Fruit fly (Drosophila melanogaster) whole organism, embryonic: ENCODE measurements around the gene CG34398.

Experiments used
- ATbp ChIP-seq: fragments of 200-800 bp; sonication (Bioruptor generic); optimal IDR thresholded peaks from 2 replicates; lab custom pipeline; 2017; ENCODE audit warnings: missing biosample characterization, mild to moderate bottlenecking, missing genetic modification characterization, missing genetic modification reagents
- CG10959 ChIP-seq: fragments of 200-800 bp; sonication (Bioruptor generic); IDR thresholded peaks from 2 replicates; pipeline ENCODE4 v1.3.6; 2022; ENCODE audit warnings: missing biosample characterization, missing genetic modification characterization
- CG14667 ChIP-seq: fragments of 200-800 bp; sonication (Bioruptor generic); IDR thresholded peaks from 2 replicates; pipeline ENCODE4 v1.3.6; 2022; ENCODE audit warnings: missing biosample characterization, missing genetic modification characterization
- CG14860 ChIP-seq: fragments of 200-800 bp; sonication (Bioruptor generic); IDR thresholded peaks from 3 replicates; pipeline ENCODE4 v1.3.6; 2022; ENCODE audit warnings: missing biosample characterization, missing genetic modification characterization; ENCODE audit not compliant: partially characterized antibody
- CG14965 ChIP-seq: fragments of 200-800 bp; sonication (Bioruptor generic); optimal IDR thresholded peaks from 2 replicates; lab custom pipeline; 2016; ENCODE audit warnings: missing biosample characterization, missing genetic modification characterization, borderline replicate concordance
- CG15696 ChIP-seq: fragments of 200-800 bp; sonication (Bioruptor generic); optimal IDR thresholded peaks from 2 replicates; lab custom pipeline; 2019; ENCODE audit warnings: missing biosample characterization, mild to moderate bottlenecking, missing genetic modification characterization, moderate library complexity
- CG17612 ChIP-seq: fragments of 200-800 bp; sonication (Bioruptor generic); IDR thresholded peaks from 2 replicates; pipeline ENCODE4 v1.3.6; 2022; ENCODE audit warnings: missing biosample characterization, missing genetic modification characterization
- CG2116 ChIP-seq: fragments of 200-800 bp; sonication (Bioruptor generic); optimal IDR thresholded peaks from 3 replicates; lab custom pipeline; 2018; ENCODE audit warnings: missing biosample characterization, mild to moderate bottlenecking, missing genetic modification characterization
- CG30403 ChIP-seq: fragments of 200-800 bp; sonication (Bioruptor generic); optimal IDR thresholded peaks from 3 replicates; lab custom pipeline; 2016; ENCODE audit warnings: missing biosample characterization, missing genetic modification characterization
- CG33213 ChIP-seq: fragments of 200-800 bp; sonication (Bioruptor generic); optimal IDR thresholded peaks from 3 replicates; lab custom pipeline; 2016; ENCODE audit warnings: missing biosample characterization, missing genetic modification characterization
- CG4404 ChIP-seq: fragments of 200-800 bp; sonication (Bioruptor generic); IDR thresholded peaks from 2 replicates; pipeline ENCODE4 v1.3.6; 2022; ENCODE audit warnings: missing biosample characterization, missing genetic modification characterization
- CG4820 ChIP-seq: fragments of 200-800 bp; sonication (Bioruptor generic); optimal IDR thresholded peaks from 3 replicates; lab custom pipeline; 2016; ENCODE audit warnings: missing biosample characterization, missing genetic modification characterization
- CG6813 ChIP-seq: fragments of 200-800 bp; sonication (Bioruptor generic); optimal IDR thresholded peaks from 2 replicates; lab custom pipeline; 2017; ENCODE audit warnings: missing biosample characterization, missing genetic modification characterization, mild to moderate bottlenecking, moderate library complexity, missing genetic modification reagents
- CG7357 ChIP-seq: fragments of 200-800 bp; sonication (Bioruptor generic); IDR thresholded peaks from 3 replicates; pipeline ENCODE4 v1.3.6; 2022; ENCODE audit warnings: missing biosample characterization, missing genetic modification characterization
- CG7372 ChIP-seq: fragments of 200-800 bp; sonication (Bioruptor generic); IDR thresholded peaks from 2 replicates; pipeline ENCODE4 v1.3.6; 2022; ENCODE audit warnings: missing biosample characterization, missing genetic modification characterization
- CG8281 ChIP-seq: fragments of 200-800 bp; sonication (Bioruptor generic); optimal IDR thresholded peaks from 2 replicates; lab custom pipeline; 2018; ENCODE audit warnings: missing biosample characterization, mild to moderate bottlenecking, missing genetic modification characterization, moderate library complexity
- CG8290 ChIP-seq, 3 experiments: fragments of 200-800 bp; sonication (Bioruptor generic); optimal IDR thresholded peaks; 2 replicates each; lab custom pipeline; 2016 to 2019; ENCODE audit warnings: missing biosample characterization in 3 of 3, missing genetic modification characterization in 3 of 3, mild to moderate bottlenecking in 2 of 3, moderate library complexity in 1 of 3
- CG8478 ChIP-seq: fragments of >200 bp; optimal IDR thresholded peaks from 2 replicates; lab custom pipeline; 2018
- CG9876 ChIP-seq: fragments of 200-800 bp; sonication (Bioruptor generic); optimal IDR thresholded peaks from 2 replicates; lab custom pipeline; 2016; ENCODE audit warnings: missing biosample characterization, missing genetic modification characterization
- E2f1 ChIP-seq: fragments of 200-800 bp; sonication (Bioruptor generic); IDR thresholded peaks from 2 replicates; pipeline ENCODE4 v1.3.6; 2022; ENCODE audit warnings: missing biosample characterization, missing genetic modification characterization
- E2f2 ChIP-seq: fragments of 200-800 bp; sonication (Bioruptor generic); IDR thresholded peaks from 2 replicates; pipeline ENCODE4 v1.3.6; 2022; ENCODE audit warnings: missing biosample characterization, missing genetic modification characterization
- Ets97D ChIP-seq: fragments of 200-800 bp; sonication (Bioruptor generic); optimal IDR thresholded peaks from 3 replicates; lab custom pipeline; 2016; ENCODE audit warnings: missing biosample characterization, missing genetic modification characterization
- Fer1 ChIP-seq: fragments of 200-800 bp; sonication (Bioruptor generic); optimal IDR thresholded peaks from 2 replicates; lab custom pipeline; 2017; ENCODE audit warnings: missing biosample characterization, mild to moderate bottlenecking, missing genetic modification characterization
- Fer2 ChIP-seq: fragments of 200-800 bp; sonication (Bioruptor generic); optimal IDR thresholded peaks from 2 replicates; lab custom pipeline; 2018; ENCODE audit warnings: missing biosample characterization, mild to moderate bottlenecking, missing genetic modification characterization, moderate library complexity
- HLH54F ChIP-seq: fragments of 200-800 bp; sonication (Bioruptor generic); optimal IDR thresholded peaks from 3 replicates; lab custom pipeline; 2016; ENCODE audit warnings: missing biosample characterization, missing genetic modification characterization
- Hmx ChIP-seq: fragments of 200-800 bp; sonication (Bioruptor generic); optimal IDR thresholded peaks from 2 replicates; lab custom pipeline; 2016; ENCODE audit warnings: missing biosample characterization, missing genetic modification characterization
- Hr78 ChIP-seq, 2 experiments: fragments of 200-800 bp in 1 of 2; fragments of >200 bp in 1 of 2; sonication (Bioruptor generic) in 1 of 2; optimal IDR thresholded peaks; 2 replicates each; lab custom pipeline; 2017 to 2019; ENCODE audit warnings: missing biosample characterization in 2 of 2, missing genetic modification characterization in 2 of 2, mild to moderate bottlenecking in 1 of 2, moderate library complexity in 1 of 2
- MESR4 ChIP-seq: fragments of 200-800 bp; sonication (Bioruptor generic); optimal IDR thresholded peaks from 2 replicates; lab custom pipeline; 2018; ENCODE audit warnings: missing biosample characterization, mild to moderate bottlenecking, missing genetic modification characterization, moderate library complexity
- Nf-YA ChIP-seq: fragments of 200-800 bp; sonication (Bioruptor generic); IDR thresholded peaks from 2 replicates; pipeline ENCODE4 v1.3.6; 2022; ENCODE audit warnings: missing biosample characterization, missing genetic modification characterization
- Nf-YC ChIP-seq: fragments of 200-800 bp; optimal IDR thresholded peaks from 3 replicates; lab custom pipeline; 2019; ENCODE audit warnings: missing biosample characterization, mild to moderate bottlenecking, missing genetic modification characterization, moderate library complexity
- Six4 ChIP-seq: fragments of 200-800 bp; sonication (Bioruptor generic); optimal IDR thresholded peaks from 2 replicates; lab custom pipeline; 2016; ENCODE audit warnings: missing biosample characterization, missing genetic modification characterization
- Taf1 ChIP-seq: fragments of 200-800 bp; sonication (Bioruptor generic); IDR thresholded peaks from 2 replicates; pipeline ENCODE4 v1.3.6; 2022; ENCODE audit warnings: missing biosample characterization, missing genetic modification characterization
- cg ChIP-seq: fragments of 200-800 bp; sonication (Bioruptor generic); optimal IDR thresholded peaks from 3 replicates; lab custom pipeline; 2019; ENCODE audit warnings: missing biosample characterization, mild to moderate bottlenecking, missing genetic modification characterization, moderate library complexity
- chif ChIP-seq, 2 experiments: fragments of 200-800 bp; sonication (Bioruptor generic); optimal IDR thresholded peaks; 3 replicates each; lab custom pipeline; 2016; ENCODE audit warnings: missing biosample characterization in 2 of 2, missing genetic modification characterization in 2 of 2
- chm ChIP-seq: fragments of 200-800 bp; sonication (Bioruptor generic); IDR thresholded peaks from 2 replicates; pipeline ENCODE4 v1.3.6; 2022; ENCODE audit warnings: missing biosample characterization, missing genetic modification characterization
- en ChIP-seq: fragments of 200-800 bp; sonication (Bioruptor generic); optimal IDR thresholded peaks from 2 replicates; lab custom pipeline; 2016; ENCODE audit warnings: missing biosample characterization, missing genetic modification characterization
- eve ChIP-seq, 2 experiments: fragments of >200 bp; optimal IDR thresholded peaks; 2 replicates each; lab custom pipeline; 2017; ENCODE audit warnings: missing biosample characterization in 2 of 2, missing genetic modification characterization in 2 of 2
- exex ChIP-seq: fragments of 200-800 bp; sonication (Bioruptor generic); optimal IDR thresholded peaks from 4 replicates; lab custom pipeline; 2018; ENCODE audit warnings: missing biosample characterization, mild to moderate bottlenecking, missing genetic modification characterization, moderate library complexity
- gfzf ChIP-seq: fragments of 200-800 bp; sonication (Bioruptor generic); optimal IDR thresholded peaks from 2 replicates; lab custom pipeline; 2016; ENCODE audit warnings: missing biosample characterization, mild to moderate bottlenecking, missing genetic modification characterization, moderate library complexity
- grau ChIP-seq: fragments of 200-800 bp; optimal IDR thresholded peaks from 3 replicates; lab custom pipeline; 2019; ENCODE audit warnings: missing biosample characterization, mild to moderate bottlenecking, missing genetic modification characterization, moderate library complexity
- her ChIP-seq: fragments of 200-800 bp; sonication (Bioruptor generic); optimal IDR thresholded peaks from 2 replicates; lab custom pipeline; 2016; ENCODE audit warnings: missing biosample characterization, missing genetic modification characterization
- inv ChIP-seq: fragments of 200-800 bp; sonication (Bioruptor generic); IDR thresholded peaks from 2 replicates; pipeline ENCODE4 v1.3.6; 2022; ENCODE audit warnings: missing biosample characterization, missing genetic modification characterization; ENCODE audit not compliant: partially characterized antibody
- kay ChIP-seq: fragments of 200-800 bp; sonication (Bioruptor generic); optimal IDR thresholded peaks from 2 replicates; lab custom pipeline; 2016; ENCODE audit warnings: missing biosample characterization, missing genetic modification characterization
- kni ChIP-seq: fragments of 200-800 bp; sonication (Bioruptor generic); optimal IDR thresholded peaks from 3 replicates; lab custom pipeline; 2017; ENCODE audit warnings: mild to moderate bottlenecking, missing biosample characterization, missing genetic modification reagents, missing genetic modification characterization
- nmo ChIP-seq: fragments of 200-800 bp; sonication (Bioruptor generic); optimal IDR thresholded peaks from 2 replicates; lab custom pipeline; 2018; ENCODE audit warnings: missing biosample characterization, mild to moderate bottlenecking, missing genetic modification characterization, moderate library complexity
- schlank ChIP-seq: fragments of 200-800 bp; sonication (Bioruptor generic); optimal IDR thresholded peaks from 2 replicates; lab custom pipeline; 2018; ENCODE audit warnings: missing biosample characterization, mild to moderate bottlenecking, missing genetic modification characterization
- slbo ChIP-seq: fragments of 200-800 bp; sonication (Bioruptor generic); IDR thresholded peaks from 2 replicates; pipeline ENCODE4 v1.3.6; 2022; ENCODE audit warnings: missing biosample characterization, missing genetic modification characterization
- trh ChIP-seq: fragments of 200-800 bp; sonication (Bioruptor generic); optimal IDR thresholded peaks from 2 replicates; lab custom pipeline; 2016; ENCODE audit warnings: missing biosample characterization, missing genetic modification characterization
- wor ChIP-seq: fragments of 200-800 bp; sonication (Bioruptor generic); IDR thresholded peaks from 2 replicates; pipeline ENCODE4 v1.3.6; 2022; ENCODE audit warnings: missing biosample characterization, missing genetic modification characterization
- zfh1 ChIP-seq: fragments of 200-800 bp; sonication (Bioruptor generic); IDR thresholded peaks from 3 replicates; pipeline ENCODE4 v1.3.6; 2022; ENCODE audit warnings: missing biosample characterization, missing genetic modification characterization

The CG34398 gene

dm6 chr2L:8860767-8861166, 37.8 kb upstream of the CG34398 start (continued):
- TF ChIP-seq trh (GFP tag; lab: Kevin White, UChicago) = peak; percentile 2
- peak; percentile 13 for TF ChIP-seq kay
- TF ChIP-seq Fer2 (tag; lab: Kevin White, UChicago) = peak; percentile 11
- TF ChIP-seq E2f1 (GFP tag; lab: Robert Waterston, UW) = peak; percentile 61; the same call in 1 of the 2 replicates
- TF ChIP-seq CG8478 (lab: Kevin White, UChicago) = no peak
- TF ChIP-seq zfh1 (GFP tag; lab: Robert Waterston, UW) = peak; percentile 83
- TF ChIP-seq CG9876 (GFP tag; lab: Kevin White, UChicago) = no peak
- peak; percentile 46; the same call in 1 of the 2 replicates for TF ChIP-seq Taf1 (GFP tag; lab: Robert Waterston, UW)
- peak; percentile 57 for TF ChIP-seq slbo (GFP tag; lab: Robert Waterston, UW)
- peak; percentile 72 for TF ChIP-seq ATbp
- peak; percentile 63 for TF ChIP-seq CG30403 (GFP tag; lab: Kevin White, UChicago)
- TF ChIP-seq cg (GFP tag; lab: Kevin White, UChicago) = no peak
- TF ChIP-seq CG17612 (GFP tag; lab: Robert Waterston, UW) = peak; percentile 48; the same call in 1 of the 2 replicates
- peak; percentile 73 for TF ChIP-seq CG4404
- no peak for TF ChIP-seq Hmx
- TF ChIP-seq her (GFP tag; lab: Kevin White, UChicago) = no peak
- peak; percentile 82 for TF ChIP-seq CG10959 (GFP tag; lab: Robert Waterston, UW)
- TF ChIP-seq inv (GFP tag; lab: Robert Waterston, UW) = no peak
- TF ChIP-seq CG33213 (GFP tag; lab: Kevin White, UChicago) = peak; percentile 43
- TF ChIP-seq en = peak; percentile 38
- no peak for TF ChIP-seq CG2116
- peak; percentile 84 for TF ChIP-seq nmo
- no peak for TF ChIP-seq MESR4 (GFP tag; lab: Kevin White, UChicago)
- TF ChIP-seq CG15696 (tag; lab: Kevin White, UChicago) = peak; percentile 56
- peak in 1 of 2 experiments; percentile 77 for TF ChIP-seq eve (GFP tag; optimal IDR thresholded peaks at IDR 0.05; lab: Kevin White, UChicago)
- peak; percentile 84 for TF ChIP-seq CG14667
- peak; percentile 35 for TF ChIP-seq Nf-YC (tag; lab: Kevin White, UChicago)
- TF ChIP-seq Hr78 (GFP tag; optimal IDR thresholded peaks at IDR 0.05; lab: Kevin White, UChicago) = peak in 1 of 2 experiments; percentile 7
- peak; percentile 56; the same call in 1 of the 3 replicates for TF ChIP-seq CG7357 (GFP tag; lab: Robert Waterston, UW)
- peak; percentile 5 for TF ChIP-seq Ets97D (GFP tag; lab: Kevin White, UChicago)
- TF ChIP-seq CG8281 (tag; lab: Kevin White, UChicago) = peak; percentile 34
- peak; percentile 62 for TF ChIP-seq grau (tag; lab: Kevin White, UChicago)
- TF ChIP-seq wor (GFP tag; lab: Robert Waterston, UW) = peak; percentile 59; the same call in 1 of the 2 replicates
- TF ChIP-seq chif (GFP tag; optimal IDR thresholded peaks at IDR 0.05; lab: Kevin White, UChicago) = peak; percentile 33 to 47
- TF ChIP-seq Fer1 (GFP tag; lab: Kevin White, UChicago) = no peak
- TF ChIP-seq chm = peak; percentile 74
- peak; percentile 51; the same call in 1 of the 2 replicates for TF ChIP-seq CG7372 (GFP tag; lab: Robert Waterston, UW)
- TF ChIP-seq schlank (tag; lab: Kevin White, UChicago) = no peak
- TF ChIP-seq CG14860 = no peak
- TF ChIP-seq HLH54F = no peak
- TF ChIP-seq CG8290 (GFP tag; optimal IDR thresholded peaks at IDR 0.05; lab: Kevin White, UChicago) = peak; percentile 34
- no peak for TF ChIP-seq CG8290 (tag; optimal IDR thresholded peaks at IDR 0.05; lab: Kevin White, UChicago)
- TF ChIP-seq CG4820 (GFP tag; lab: Kevin White, UChicago) = peak; percentile 80
- peak; percentile 1 for TF ChIP-seq exex (tag; lab: Kevin White, UChicago)
- TF ChIP-seq kni (GFP tag; lab: Kevin White, UChicago) = peak; percentile 53
- TF ChIP-seq CG14965 (GFP tag; lab: Kevin White, UChicago) = no peak
- peak; percentile 39; the same call in 1 of the 2 replicates for TF ChIP-seq E2f2 (GFP tag; lab: Robert Waterston, UW)
- TF ChIP-seq Nf-YA = peak; percentile 46; the same call in 1 of the 2 replicates
- peak; percentile 67 for TF ChIP-seq Six4 (GFP tag; lab: Kevin White, UChicago)
- peak; percentile 54 for TF ChIP-seq CG6813 (GFP tag; lab: Kevin White, UChicago)
- TF ChIP-seq gfzf (GFP tag; lab: Kevin White, UChicago) = no peak
